Fruit fly (Drosophila melanogaster): ENCODE results near the gene Tango14.
A peak's percentile ranks its signal among the peaks of the same experiment; 100 is the strongest.

Tango14 gene

dm6 chr2L:1118880-1119809 is 39.3 kb upstream of the Tango14 start (continued):
- TF ChIP-seq Doc3 (GFP tag; IDR thresholded peaks at IDR 0.05; ENCODE audit: partially characterized antibody): no peak; the same call in 2 of the 3 replicates
- peak in 1 of 2 experiments; percentile 60 for TF ChIP-seq bsh (GFP tag; optimal IDR thresholded peaks at IDR 0.05)
- TF ChIP-seq CG1603 (tag; optimal IDR thresholded peaks at IDR 0.05): peak; percentile 83
- TF ChIP-seq zf30C (GFP tag; optimal IDR thresholded peaks at IDR 0.05): no peak
- peak; percentile 82 for TF ChIP-seq ap (GFP tag; IDR thresholded peaks at IDR 0.05)
- peak; percentile 20; the same call in 1 of the 2 replicates for TF ChIP-seq bbx (GFP tag; IDR thresholded peaks at IDR 0.05; ENCODE audit: partially characterized antibody)
- TF ChIP-seq cad (GFP tag; optimal IDR thresholded peaks at IDR 0.05): no peak
- peak; percentile 37; the same call in 1 of the 3 replicates for TF ChIP-seq croc (GFP tag; conservative IDR thresholded peaks at IDR 0.05)
- TF ChIP-seq mirr (GFP tag; optimal IDR thresholded peaks at IDR 0.05): peak; percentile 47
- peak; percentile 66 for TF ChIP-seq phol (tag; optimal IDR thresholded peaks at IDR 0.05)
- peak; percentile 49 for TF ChIP-seq CG11560 (tag; IDR thresholded peaks at IDR 0.05)
- TF ChIP-seq CG3281 (GFP tag; optimal IDR thresholded peaks at IDR 0.05): peak; percentile 69
- peak; percentile 77 for TF ChIP-seq jumu (GFP tag; optimal IDR thresholded peaks at IDR 0.05)
- TF ChIP-seq ash1 (GFP tag; optimal IDR thresholded peaks at IDR 0.05): no peak
- 0 out of 2 replicates have a peak, but pooled peaks have one; percentile 36 for TF ChIP-seq toy (GFP tag; IDR thresholded peaks at IDR 0.05)
- peak; percentile 19 for TF ChIP-seq pnt (GFP tag; optimal IDR thresholded peaks at IDR 0.05)
- peak; percentile 25 for TF ChIP-seq CG13123 (GFP tag; optimal IDR thresholded peaks at IDR 0.05)
- TF ChIP-seq br (optimal IDR thresholded peaks at IDR 0.05): no peak
- peak; percentile 55 for TF ChIP-seq CG11696 (GFP tag; IDR thresholded peaks at IDR 0.05)
- 0 out of 2 replicates have a peak, but pooled peaks have one; percentile 43 for TF ChIP-seq Poxn (GFP tag; IDR thresholded peaks at IDR 0.05)
- peak; percentile 64; the same call in 1 of the 2 replicates for TF ChIP-seq seq (GFP tag; IDR thresholded peaks at IDR 0.05)
- peak; percentile 21 for TF ChIP-seq Antp (GFP tag; optimal IDR thresholded peaks at IDR 0.05)
- TF ChIP-seq prd (optimal IDR thresholded peaks at IDR 0.05): no peak
- peak; percentile 88 for TF ChIP-seq prd (GFP tag; IDR thresholded peaks at IDR 0.05)
- TF ChIP-seq disco-r (GFP tag; optimal IDR thresholded peaks at IDR 0.05): peak; percentile 11
- TF ChIP-seq BtbVII (GFP tag; optimal IDR thresholded peaks at IDR 0.05): peak; percentile 77
- no peak for TF ChIP-seq Dp (GFP tag; optimal IDR thresholded peaks at IDR 0.05)
- peak; percentile 21 for TF ChIP-seq CG17829 (tag; optimal IDR thresholded peaks at IDR 0.05)
- peak; percentile 51; the same call in 1 of the 3 replicates for TF ChIP-seq Optix (GFP tag; IDR thresholded peaks at IDR 0.05)
- no peak for TF ChIP-seq CG6791 (GFP tag; IDR thresholded peaks at IDR 0.05; ENCODE audit: partially characterized antibody)
- TF ChIP-seq CG14667 (GFP tag; IDR thresholded peaks at IDR 0.05): no peak; the same call in 1 of the 2 replicates
- 0 out of 3 replicates have a peak, but pooled peaks have one; percentile 24 for TF ChIP-seq knrl (GFP tag; IDR thresholded peaks at IDR 0.05; ENCODE audit: partially characterized antibody)
- TF ChIP-seq Dref (GFP tag; IDR thresholded peaks at IDR 0.05): 0 out of 2 replicates have a peak, but pooled peaks have one; percentile 23
- no peak for TF ChIP-seq CG3838 (GFP tag; optimal IDR thresholded peaks at IDR 0.05)
- TF ChIP-seq chinmo (GFP tag; IDR thresholded peaks at IDR 0.05; ENCODE audit: partially characterized antibody): peak; percentile 76; the same call in 2 of the 4 replicates
- TF ChIP-seq dmrt11E (tag; optimal IDR thresholded peaks at IDR 0.05): peak; percentile 19
- TF ChIP-seq CG2889 (GFP tag; IDR thresholded peaks at IDR 0.05): no peak
- no peak for TF ChIP-seq CG5180 (GFP tag; optimal IDR thresholded peaks at IDR 0.05)
- peak; percentile 8 for TF ChIP-seq CG2875 (GFP tag; optimal IDR thresholded peaks at IDR 0.05)
- peak; percentile 55 for TF ChIP-seq ab (GFP tag; optimal IDR thresholded peaks at IDR 0.05)
- TF ChIP-seq CG12104 (GFP tag; optimal IDR thresholded peaks at IDR 0.05): peak; percentile 47
- peak; percentile 9 for TF ChIP-seq CG7987 (GFP tag; optimal IDR thresholded peaks at IDR 0.05)
- TF ChIP-seq ems (GFP tag; optimal IDR thresholded peaks at IDR 0.05): peak; percentile 59
- no peak for TF ChIP-seq CG10431 (GFP tag; optimal IDR thresholded peaks at IDR 0.05)
- TF ChIP-seq CG17912 (GFP tag; optimal IDR thresholded peaks at IDR 0.05): no peak
- TF ChIP-seq Fer1 (GFP tag; optimal IDR thresholded peaks at IDR 0.05): peak; percentile 78
- TF ChIP-seq CG1792 (GFP tag; optimal IDR thresholded peaks at IDR 0.05): peak; percentile 9
- peak; percentile 47 for TF ChIP-seq jing (GFP tag; optimal IDR thresholded peaks at IDR 0.05)
